Fruit fly (Drosophila melanogaster) whole organism, embryonic: Measurements from ENCODE around the gene CG4364.

ENCODE experiments used
- Atf-2 ChIP-seq: fragments of 200-800 bp; sonication (Bioruptor generic); optimal IDR thresholded peaks from 2 replicates; lab custom pipeline; 2016; ENCODE audit warnings: missing biosample characterization, missing genetic modification characterization
- Atf3 ChIP-seq: fragments of 200-800 bp; sonication (Bioruptor generic); optimal IDR thresholded peaks from 3 replicates; lab custom pipeline; 2016; ENCODE audit warnings: missing biosample characterization, missing genetic modification characterization
- BEAF-32 ChIP-seq: fragments of 200-800 bp; sonication (Bioruptor generic); optimal IDR thresholded peaks from 3 replicates; lab custom pipeline; 2017; ENCODE audit warnings: missing biosample characterization, missing genetic modification characterization, mild to moderate bottlenecking, moderate library complexity, missing genetic modification reagents
- Bteb2 ChIP-seq: fragments of 200-800 bp; sonication (Bioruptor generic); optimal IDR thresholded peaks from 2 replicates; lab custom pipeline; 2016; ENCODE audit warnings: missing biosample characterization, missing genetic modification characterization
- CG12769 ChIP-seq: fragments of 200-800 bp; sonication (Bioruptor generic); optimal IDR thresholded peaks from 2 replicates; lab custom pipeline; 2019; ENCODE audit warnings: missing biosample characterization, mild to moderate bottlenecking, missing genetic modification characterization, moderate library complexity
- CG12942 ChIP-seq: fragments of 200-800 bp; sonication (Bioruptor generic); optimal IDR thresholded peaks from 3 replicates; lab custom pipeline; 2016; ENCODE audit warnings: missing biosample characterization, missing genetic modification characterization
- CG13287 ChIP-seq: fragments of 200-800 bp; sonication (Bioruptor generic); IDR thresholded peaks from 2 replicates; pipeline ENCODE4 v1.3.6; 2022; ENCODE audit warnings: missing biosample characterization, missing genetic modification characterization; ENCODE audit not compliant: partially characterized antibody
- CG13624 ChIP-seq: fragments of 200-800 bp; sonication (Bioruptor generic); optimal IDR thresholded peaks from 2 replicates; lab custom pipeline; 2016; ENCODE audit warnings: missing biosample characterization, missing genetic modification characterization
- CG13894 ChIP-seq: fragments of 200-800 bp; sonication (Bioruptor generic); optimal IDR thresholded peaks from 3 replicates; lab custom pipeline; 2018; ENCODE audit warnings: missing biosample characterization, mild to moderate bottlenecking, missing genetic modification characterization, moderate library complexity
- CG16815 ChIP-seq: fragments of 200-800 bp; sonication (Bioruptor generic); optimal IDR thresholded peaks from 3 replicates; lab custom pipeline; 2017; ENCODE audit warnings: missing biosample characterization, mild to moderate bottlenecking, missing genetic modification characterization
- CG1792 ChIP-seq: fragments of 200-800 bp; sonication (Bioruptor generic); optimal IDR thresholded peaks from 2 replicates; lab custom pipeline; 2016; ENCODE audit warnings: missing biosample characterization, missing genetic modification characterization
- CG30403 ChIP-seq: fragments of 200-800 bp; sonication (Bioruptor generic); optimal IDR thresholded peaks from 3 replicates; lab custom pipeline; 2016; ENCODE audit warnings: missing biosample characterization, missing genetic modification characterization
- CG3163 ChIP-seq: fragments of 200-800 bp; sonication (Bioruptor generic); optimal IDR thresholded peaks from 3 replicates; lab custom pipeline; 2016; ENCODE audit warnings: missing biosample characterization, missing genetic modification characterization
- CG4360 ChIP-seq: fragments of 200-800 bp; sonication (Bioruptor generic); IDR thresholded peaks from 2 replicates; pipeline ENCODE4 v1.3.6; 2022; ENCODE audit warnings: missing biosample characterization, missing genetic modification characterization
- CG4617 ChIP-seq: fragments of 200-800 bp; sonication (Bioruptor generic); optimal IDR thresholded peaks from 3 replicates; lab custom pipeline; 2016; ENCODE audit warnings: missing biosample characterization, missing genetic modification characterization, borderline replicate concordance
- CG6175 ChIP-seq: fragments of 200-800 bp; sonication (Bioruptor generic); IDR thresholded peaks from 3 replicates; pipeline ENCODE4 v1.3.6; 2022; ENCODE audit warnings: missing biosample characterization, missing genetic modification characterization
- CG6689 ChIP-seq: fragments of 200-800 bp; sonication (Bioruptor generic); IDR thresholded peaks from 2 replicates; pipeline ENCODE4 v1.3.6; 2022; ENCODE audit warnings: missing biosample characterization, missing genetic modification characterization
- CG8944 ChIP-seq: fragments of 200-800 bp; sonication (Bioruptor generic); optimal IDR thresholded peaks from 3 replicates; lab custom pipeline; 2016; ENCODE audit warnings: missing biosample characterization, missing genetic modification characterization
- CG9932 ChIP-seq: fragments of 200-800 bp; sonication (Bioruptor generic); IDR thresholded peaks from 2 replicates; pipeline ENCODE4 v1.3.6; 2022; ENCODE audit warnings: missing biosample characterization, missing genetic modification characterization
- CrebB ChIP-seq: fragments of 200-800 bp; sonication (Bioruptor generic); optimal IDR thresholded peaks from 3 replicates; lab custom pipeline; 2018; ENCODE audit warnings: missing biosample characterization, mild to moderate bottlenecking, missing genetic modification characterization
- D ChIP-seq, 2 experiments: fragments of 200-800 bp in 1 of 2; fragments of >200 bp in 1 of 2; sonication (Bioruptor generic) in 1 of 2; optimal IDR thresholded peaks; 2 replicates in 1 of 2; 3 replicates in 1 of 2; lab custom pipeline; 2017; ENCODE audit warnings: mild to moderate bottlenecking in 1 of 2, missing biosample characterization in 1 of 2, missing genetic modification characterization in 1 of 2, missing genetic modification reagents in 1 of 2
- Dek ChIP-seq: fragments of 200-800 bp; sonication (Bioruptor generic); optimal IDR thresholded peaks from 3 replicates; lab custom pipeline; 2019; ENCODE audit warnings: missing biosample characterization, mild to moderate bottlenecking, missing genetic modification characterization, moderate library complexity
- Dip3 ChIP-seq: fragments of 200-800 bp; sonication (Bioruptor generic); optimal IDR thresholded peaks from 3 replicates; lab custom pipeline; 2016; ENCODE audit warnings: missing biosample characterization, missing genetic modification characterization
- Dp ChIP-seq: fragments of 200-800 bp; sonication (Bioruptor generic); optimal IDR thresholded peaks from 2 replicates; lab custom pipeline; 2018; ENCODE audit warnings: missing biosample characterization, mild to moderate bottlenecking, missing genetic modification characterization, moderate library complexity
- Dref ChIP-seq: fragments of 200-800 bp; sonication (Bioruptor generic); IDR thresholded peaks from 2 replicates; pipeline ENCODE4 v1.3.6; 2022; ENCODE audit warnings: missing biosample characterization, missing genetic modification characterization
- Ptx1 ChIP-seq: fragments of 200-800 bp; sonication (Bioruptor generic); IDR thresholded peaks from 2 replicates; pipeline ENCODE4 v1.3.6; 2022; ENCODE audit warnings: missing biosample characterization, missing genetic modification characterization
- Ravus ChIP-seq: fragments of 200-800 bp; sonication (Bioruptor generic); IDR thresholded peaks from 2 replicates; pipeline ENCODE4 v1.3.6; 2022; ENCODE audit warnings: missing biosample characterization, missing genetic modification characterization
- Sry-β ChIP-seq: fragments of 200-800 bp; sonication (Bioruptor generic); optimal IDR thresholded peaks from 2 replicates; lab custom pipeline; 2018; ENCODE audit warnings: missing biosample characterization, mild to moderate bottlenecking, missing genetic modification characterization, moderate library complexity
- Sry-δ ChIP-seq: fragments of 200-800 bp; sonication (Bioruptor generic); optimal IDR thresholded peaks from 2 replicates; lab custom pipeline; 2016; ENCODE audit warnings: missing biosample characterization, missing genetic modification characterization
- Usf ChIP-seq: fragments of 200-800 bp; sonication (Bioruptor generic); optimal IDR thresholded peaks from 2 replicates; lab custom pipeline; 2017; ENCODE audit warnings: missing genotype, missing biosample characterization, missing genetic modification characterization
- bcd ChIP-seq: fragments of 200-800 bp; sonication (Bioruptor generic); optimal IDR thresholded peaks from 2 replicates; lab custom pipeline; 2017; ENCODE audit warnings: missing biosample characterization, mild to moderate bottlenecking, missing genetic modification characterization
- bsh ChIP-seq, 2 experiments: fragments of 200-800 bp; sonication (Bioruptor generic); optimal IDR thresholded peaks; 2 replicates each; lab custom pipeline; 2017 to 2018; ENCODE audit warnings: mild to moderate bottlenecking in 2 of 2, missing biosample characterization in 2 of 2, missing genetic modification characterization in 2 of 2, moderate library complexity in 1 of 2
- crol ChIP-seq: fragments of 200-800 bp; sonication (Bioruptor generic); IDR thresholded peaks from 2 replicates; pipeline ENCODE4 v1.3.6; 2022; ENCODE audit warnings: missing biosample characterization, missing genetic modification characterization
- dan ChIP-seq: fragments of 200-800 bp; sonication (Bioruptor generic); IDR thresholded peaks from 2 replicates; pipeline ENCODE4 v1.3.6; 2022; ENCODE audit warnings: missing biosample characterization, missing genetic modification characterization
- fu2 ChIP-seq: fragments of 200-800 bp; sonication (Bioruptor generic); optimal IDR thresholded peaks from 2 replicates; lab custom pipeline; 2016; ENCODE audit warnings: missing biosample characterization, missing genetic modification characterization
- inv ChIP-seq: fragments of 200-800 bp; sonication (Bioruptor generic); IDR thresholded peaks from 2 replicates; pipeline ENCODE4 v1.3.6; 2022; ENCODE audit warnings: missing biosample characterization, missing genetic modification characterization; ENCODE audit not compliant: partially characterized antibody
- jing ChIP-seq: fragments of 200-800 bp; sonication (Bioruptor generic); optimal IDR thresholded peaks from 2 replicates; lab custom pipeline; 2018; ENCODE audit warnings: missing biosample characterization, mild to moderate bottlenecking, missing genetic modification characterization
- kay ChIP-seq: fragments of 200-800 bp; sonication (Bioruptor generic); optimal IDR thresholded peaks from 2 replicates; lab custom pipeline; 2016; ENCODE audit warnings: missing biosample characterization, missing genetic modification characterization
- kni ChIP-seq: fragments of 200-800 bp; sonication (Bioruptor generic); optimal IDR thresholded peaks from 3 replicates; lab custom pipeline; 2017; ENCODE audit warnings: mild to moderate bottlenecking, missing biosample characterization, missing genetic modification reagents, missing genetic modification characterization
- knrl ChIP-seq: fragments of 200-800 bp; sonication (Bioruptor generic); IDR thresholded peaks from 3 replicates; pipeline ENCODE4 v1.3.6; 2022; ENCODE audit warnings: missing biosample characterization, missing genetic modification characterization; ENCODE audit not compliant: partially characterized antibody
- lbe ChIP-seq: fragments of 200-800 bp; sonication (Bioruptor generic); optimal IDR thresholded peaks from 2 replicates; lab custom pipeline; 2016; ENCODE audit warnings: missing biosample characterization, mild to moderate bottlenecking, missing genetic modification characterization
- nmo ChIP-seq: fragments of 200-800 bp; sonication (Bioruptor generic); optimal IDR thresholded peaks from 2 replicates; lab custom pipeline; 2018; ENCODE audit warnings: missing biosample characterization, mild to moderate bottlenecking, missing genetic modification characterization, moderate library complexity
- prd ChIP-seq, 3 experiments: fragments of >200 bp in 2 of 3; fragments of 200-800 bp in 1 of 3; sonication (Bioruptor generic) in 1 of 3; optimal IDR thresholded peaks in 2 of 3; IDR thresholded peaks in 1 of 3; 2 replicates in 2 of 3; 3 replicates in 1 of 3; pipeline versions ENCODE4 v1.3.6 to Lab custom; 2017 to 2022; ENCODE audit warnings: missing biosample characterization in 1 of 3, missing genetic modification characterization in 1 of 3
- ro ChIP-seq: fragments of 200-800 bp; sonication (Bioruptor generic); IDR thresholded peaks from 2 replicates; pipeline ENCODE4 v1.3.6; 2022; ENCODE audit warnings: missing biosample characterization, missing genetic modification characterization
- sens ChIP-seq: fragments of 200-800 bp; sonication (Bioruptor generic); peaks from one replicate; lab custom pipeline; 2016; ENCODE audit warnings: missing biosample characterization, missing genetic modification characterization
- shn ChIP-seq: fragments of 200-800 bp; sonication (Bioruptor generic); optimal IDR thresholded peaks from 3 replicates; lab custom pipeline; 2016; ENCODE audit warnings: missing biosample characterization, missing genetic modification characterization
- ttk ChIP-seq: fragments of 200-800 bp; sonication (Bioruptor generic); IDR thresholded peaks from 2 replicates; pipeline ENCODE4 v2.1.2; 2022; ENCODE audit warnings: missing biosample characterization, missing genetic modification characterization

The CG4364 gene

DNA sequence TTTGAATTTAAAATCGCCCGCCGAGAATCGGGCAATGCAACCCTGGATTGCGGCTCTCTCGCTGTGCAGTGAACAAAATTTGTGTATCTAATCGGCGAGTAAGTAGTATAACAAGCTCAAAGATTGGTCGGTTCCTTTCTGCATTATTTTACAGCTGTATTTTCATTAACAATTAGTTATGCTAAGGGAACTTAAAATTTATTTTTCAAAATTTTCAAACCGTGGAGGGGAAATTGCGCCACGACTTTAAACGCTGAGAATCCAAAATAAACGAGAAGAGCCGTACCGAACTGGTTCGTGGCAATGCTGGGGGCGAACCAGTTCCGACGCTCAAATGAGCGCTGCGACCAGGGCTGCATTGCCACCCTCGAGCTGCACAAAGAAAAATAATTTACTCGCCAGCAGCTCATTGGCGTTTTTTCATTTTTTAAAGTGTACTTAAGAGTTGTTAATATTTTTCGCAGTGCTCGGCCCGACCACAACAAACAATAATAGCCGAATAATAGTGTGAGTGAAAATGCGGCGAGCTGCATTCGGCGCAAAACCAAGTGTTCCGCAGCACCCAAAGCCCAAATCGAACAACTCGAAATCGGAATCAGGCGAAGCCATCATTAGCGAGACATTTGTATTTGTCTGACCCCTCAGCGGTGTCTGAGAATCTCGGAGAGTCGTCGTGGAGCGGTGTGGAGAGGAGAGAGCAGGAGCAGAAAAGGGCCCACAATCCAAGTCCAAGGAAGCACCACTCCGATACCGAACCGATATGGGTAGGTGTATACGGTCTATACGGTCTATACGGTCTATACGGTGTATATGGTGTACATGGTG lies 47.1 kb upstream of the CG4364 start, which contains the start of gene zf30C (continued):
- TF ChIP-seq Ptx1 (peak; percentile 85), Atf-2 (GFP tag; lab: Kevin White, UChicago) (peak; percentile 91), jing (GFP tag; lab: Kevin White, UChicago) (peak; percentile 50), CG13624 (GFP tag; lab: Kevin White, UChicago) (peak; percentile 90), CG12769 (tag; lab: Kevin White, UChicago) (peak; percentile 81), ro (0 out of 2 replicates have a peak, but pooled peaks have one; percentile 30), Dip3 (GFP tag; lab: Kevin White, UChicago) (peak; percentile 91), CG4360 (GFP tag; lab: Robert Waterston, UW) (peak; percentile 73), CG1792 (peak; percentile 85), fu2 (GFP tag; lab: Kevin White, UChicago) (peak; percentile 89), Sry-β (GFP tag; lab: Kevin White, UChicago) (peak; percentile 28), crol (GFP tag; lab: Robert Waterston, UW) (no peak), bcd (GFP tag; lab: Kevin White, UChicago) (peak; percentile 82), prd (optimal IDR thresholded peaks at IDR 0.05; lab: Kevin White, UChicago) (no peak), prd (GFP tag; IDR thresholded peaks at IDR 0.05; lab: Robert Waterston, UW) (peak; percentile 92), kni (GFP tag; lab: Kevin White, UChicago) (no peak), bsh (GFP tag; optimal IDR thresholded peaks at IDR 0.05; lab: Kevin White, UChicago) (peak; percentile 7 to 77), CG6689 (peak; percentile 73), CG13894 (tag; lab: Kevin White, UChicago) (peak; percentile 58), shn (GFP tag; lab: Kevin White, UChicago) (peak; percentile 93), Usf (GFP tag; lab: Kevin White, UChicago) (peak; percentile 61), D (optimal IDR thresholded peaks at IDR 0.05; lab: Kevin White, UChicago) (peak; percentile 7), D (GFP tag; optimal IDR thresholded peaks at IDR 0.05; lab: Kevin White, UChicago) (peak; percentile 72), CG16815 (GFP tag; lab: Kevin White, UChicago) (peak; percentile 76), Bteb2 (GFP tag; lab: Kevin White, UChicago) (peak; percentile 85), CG9932 (GFP tag; lab: Robert Waterston, UW) (peak; percentile 94), Dref (peak; percentile 64), kay (peak; percentile 76), BEAF-32 (GFP tag; lab: Kevin White, UChicago) (peak; percentile 55), CG13287 (GFP tag; lab: Robert Waterston, UW) (peak; percentile 66), CG4617 (peak; percentile 88), Dek (tag; lab: Kevin White, UChicago) (peak; percentile 64), CG30403 (GFP tag; lab: Kevin White, UChicago) (peak; percentile 93), CG6175 (peak; percentile 81), knrl (peak; percentile 69), dan (peak; percentile 61), inv (peak; percentile 58; the same call in 1 of the 2 replicates), CG3163 (GFP tag; lab: Kevin White, UChicago) (peak; percentile 79), ttk (GFP tag; lab: Robert Waterston, UW) (peak; percentile 84), Sry-δ (GFP tag; lab: Kevin White, UChicago) (peak; percentile 75), CG8944 (GFP tag; lab: Kevin White, UChicago) (peak; percentile 94), CG12942 (GFP tag; lab: Kevin White, UChicago) (peak; percentile 70), CrebB (tag; lab: Kevin White, UChicago) (peak; percentile 61), Ravus (GFP tag; lab: Robert Waterston, UW) (peak; percentile 14; the same call in 1 of the 2 replicates), lbe (peak; percentile 73), sens (GFP tag; lab: Kevin White, UChicago) (peak; percentile 97), Dp (GFP tag; lab: Kevin White, UChicago) (peak; percentile 97), nmo (GFP tag; lab: Kevin White, UChicago) (peak; percentile 65), Atf3 (GFP tag; lab: Kevin White, UChicago) (peak; percentile 84)
